Worm (Caenorhabditis elegans): ENCODE results near the gene sri-18.

Gene sri-18

ce11 chrV:10248255-10248979, 11.9 kb downstream of the sri-18 start, which contains the start of gene akt-1:
akt-1 (plus strand) TSS chrV:10248905.
- no peak for TF ChIP-seq duxl-1 (tag; optimal IDR thresholded peaks at IDR 0.05; ENCODE audit: poor library complexity)
- TF ChIP-seq daf-12 (tag; optimal IDR thresholded peaks at IDR 0.05): no peak
- peak; percentile 94 for TF ChIP-seq aha-1 (tag)
- TF ChIP-seq ceh-28 (tag; optimal IDR thresholded peaks at IDR 0.05): no peak
- no peak for TF ChIP-seq sdz-12 (GFP tag; optimal IDR thresholded peaks at IDR 0.05)
- TF ChIP-seq rbr-2 (tag; optimal IDR thresholded peaks at IDR 0.05): peak; percentile 12
- no peak for TF ChIP-seq aly-2 (tag; optimal IDR thresholded peaks at IDR 0.05)
- no peak for TF ChIP-seq ztf-7 (tag; optimal IDR thresholded peaks at IDR 0.05)
- TF ChIP-seq gei-8 (GFP tag; optimal IDR thresholded peaks at IDR 0.05): no peak
- TF ChIP-seq nhr-11 (tag; optimal IDR thresholded peaks at IDR 0.05): no peak
- TF ChIP-seq daf-16 (GFP tag; optimal IDR thresholded peaks at IDR 0.05): peak in 1 of 2 experiments; percentile 48
- TF ChIP-seq daf-16 (tag; optimal IDR thresholded peaks at IDR 0.05): peak; percentile 77
- TF ChIP-seq Y105C5A.15 (GFP tag; IDR thresholded peaks at IDR 0.05): no peak
- TF ChIP-seq hlh-30 (tag; optimal IDR thresholded peaks at IDR 0.05; ENCODE audit: insufficient read depth): peak; percentile 23
- no peak for TF ChIP-seq lin-1 (GFP tag; IDR thresholded peaks at IDR 0.05)
- no peak for TF ChIP-seq egl-27 (tag; optimal IDR thresholded peaks at IDR 0.05)
- TF ChIP-seq unc-62 (GFP tag; optimal IDR thresholded peaks at IDR 0.05 in 1 of 2): peak in 1 of 2 experiments; percentile 99
- TF ChIP-seq unc-62 (tag; optimal IDR thresholded peaks at IDR 0.05): no peak
- no peak for TF ChIP-seq egl-43 (GFP tag; IDR thresholded peaks at IDR 0.05)
- no peak for TF ChIP-seq dve-1 (tag; optimal IDR thresholded peaks at IDR 0.05; ENCODE audit: insufficient read depth)
- TF ChIP-seq daf-19 (GFP tag; conservative IDR thresholded peaks at IDR 0.05): no peak
- no peak for TF ChIP-seq T26A8.4 (GFP tag; IDR thresholded peaks at IDR 0.05)
- no peak for TF ChIP-seq ZK546.5 (tag; optimal IDR thresholded peaks at IDR 0.05)

ce11 chrV:10247673-10248239, 12.6 kb downstream of the sri-18 start:
- TF ChIP-seq fkh-10 (GFP tag; optimal IDR thresholded peaks at IDR 0.05) (no peak), hlh-30 (tag; optimal IDR thresholded peaks at IDR 0.05; ENCODE audit: insufficient read depth) (peak; percentile 51), lim-7 (GFP tag; IDR thresholded peaks at IDR 0.05) (no peak), nhr-28 (tag; optimal IDR thresholded peaks at IDR 0.05) (peak; percentile 13), ama-1 (optimal IDR thresholded peaks at IDR 0.05) (peak; percentile 23), unc-62 (GFP tag; optimal IDR thresholded peaks at IDR 0.05 in 1 of 2) (peak in 1 of 2 experiments; percentile 81), unc-62 (tag; optimal IDR thresholded peaks at IDR 0.05) (no peak), nhr-6 (tag; optimal IDR thresholded peaks at IDR 0.05) (no peak), zfp-3 (GFP tag; conservative IDR thresholded peaks at IDR 0.05) (no peak), lsy-2 (tag; optimal IDR thresholded peaks at IDR 0.05) (peak in 1 of 2 experiments; percentile 25), nhr-42 (GFP tag; IDR thresholded peaks at IDR 0.05) (no peak), aha-1 (tag) (peak; percentile 56), dve-1 (tag; optimal IDR thresholded peaks at IDR 0.05; ENCODE audit: insufficient read depth) (peak; percentile 6), mep-1 (tag; optimal IDR thresholded peaks at IDR 0.05) (no peak)

ce11 chrV:10246967-10247366, 13.4 kb downstream of the sri-18 start:
- TF ChIP-seq mdl-1 (tag; optimal IDR thresholded peaks at IDR 0.05) (peak; percentile 14 to 81), T26A8.4 (GFP tag; IDR thresholded peaks at IDR 0.05) (peak; percentile 33; the same call in 1 of the 2 replicates), hlh-11 (tag; optimal IDR thresholded peaks at IDR 0.05) (peak; percentile 65), ZK546.5 (tag; optimal IDR thresholded peaks at IDR 0.05) (no peak), Y48G9A.11 (GFP tag; IDR thresholded peaks at IDR 0.05) (no peak), F37D6.2 (tag; optimal IDR thresholded peaks at IDR 0.05) (no peak), dmd-6 (GFP tag; IDR thresholded peaks at IDR 0.05) (peak; percentile 31), ama-1 (optimal IDR thresholded peaks at IDR 0.05) (peak; percentile 1), rbr-2 (tag; optimal IDR thresholded peaks at IDR 0.05) (peak; percentile 21), hlh-30 (tag; optimal IDR thresholded peaks at IDR 0.05; ENCODE audit: insufficient read depth) (peak; percentile 78), dve-1 (tag; optimal IDR thresholded peaks at IDR 0.05; ENCODE audit: insufficient read depth) (peak; percentile 15), mes-2 (tag; optimal IDR thresholded peaks at IDR 0.05; ENCODE audit: poor library complexity, severe bottlenecking) (peak; percentile 39), nhr-102 (tag; optimal IDR thresholded peaks at IDR 0.05) (no peak), madf-9 (GFP tag; conservative IDR thresholded peaks at IDR 0.05) (peak; percentile 85), set-16 (GFP tag; IDR thresholded peaks at IDR 0.05) (peak; percentile 52), daf-16 (GFP tag; optimal IDR thresholded peaks at IDR 0.05) (peak in 1 of 2 experiments; percentile 32), daf-16 (tag; optimal IDR thresholded peaks at IDR 0.05) (peak; percentile 84), hif-1 (tag; optimal IDR thresholded peaks at IDR 0.05) (peak in 1 of 2 experiments; percentile 68)

All from whole organism, L4 larva.